Worm (Caenorhabditis elegans) whole organism, mixed stage, embryonic: ENCODE measurements around the gene T01D3.6.
A peak's percentile ranks its signal among the peaks of the same experiment; 100 is the strongest.

Source experiments
- M03D4.4 ChIP-seq: sonication (generic microtip); optimal IDR thresholded peaks from 2 replicates; lab custom pipeline; 2017; ENCODE audit warnings: mild to moderate bottlenecking, missing genetic modification characterization, missing compliant biosample characterization
- bed-3 ChIP-seq: fragments of 200-800 bp; sonication (Bioruptor generic); optimal IDR thresholded peaks from 3 replicates; lab custom pipeline; 2018; ENCODE audit warnings: mild to moderate bottlenecking, missing genetic modification characterization, moderate library complexity, missing compliant biosample characterization
- blmp-1 ChIP-seq: fragments of 150-350 bp; optimal IDR thresholded peaks from 2 replicates; lab custom pipeline; 2014; ENCODE audit warnings: missing biosample characterization, missing genetic modification characterization
- ceh-39 ChIP-seq: fragments of 150-350 bp; optimal IDR thresholded peaks from 2 replicates; lab custom pipeline; 2014; ENCODE audit warnings: missing biosample characterization, missing genetic modification characterization
- ceh-83 ChIP-seq: fragments of 200-800 bp; sonication (Bioruptor generic); optimal IDR thresholded peaks from 2 replicates; lab custom pipeline; 2018; ENCODE audit warnings: mild to moderate bottlenecking, missing genetic modification characterization, missing compliant biosample characterization
- ces-1 ChIP-seq: fragments of 150-350 bp; optimal IDR thresholded peaks from 2 replicates; lab custom pipeline; 2014; ENCODE audit warnings: missing biosample characterization, missing genetic modification reagents, missing genetic modification characterization
- drap-1 ChIP-seq: fragments of 200-800 bp; sonication (Bioruptor generic); optimal IDR thresholded peaks from 3 replicates; lab custom pipeline; 2018; ENCODE audit warnings: mild to moderate bottlenecking, missing genetic modification characterization, missing compliant biosample characterization
- elt-1 ChIP-seq: sonication (generic microtip); optimal IDR thresholded peaks from 2 replicates; lab custom pipeline; 2017; ENCODE audit warnings: missing genetic modification characterization, mild to moderate bottlenecking, missing compliant biosample characterization, antibody characterized with exemption, moderate library complexity, borderline replicate concordance; ENCODE audit not compliant: insufficient read depth
- ham-2 ChIP-seq: fragments of 200-800 bp; sonication (Bioruptor generic); optimal IDR thresholded peaks from 2 replicates; lab custom pipeline; 2018; ENCODE audit warnings: mild to moderate bottlenecking, missing genetic modification characterization, missing compliant biosample characterization
- hlh-1 ChIP-seq: fragments of 150-350 bp; optimal IDR thresholded peaks from 2 replicates; lab custom pipeline; 2014; ENCODE audit warnings: missing biosample characterization, missing genetic modification reagents, missing genetic modification characterization
- lin-13 ChIP-seq: fragments of 150-350 bp; optimal IDR thresholded peaks from 2 replicates; lab custom pipeline; 2014; ENCODE audit warnings: missing biosample characterization, missing genetic modification characterization
- lin-32 ChIP-seq: fragments of 200-800 bp; sonication (Bioruptor generic); optimal IDR thresholded peaks from 2 replicates; lab custom pipeline; 2018; ENCODE audit warnings: mild to moderate bottlenecking, missing genetic modification characterization, missing compliant biosample characterization
- lsy-2 ChIP-seq: fragments of 150-350 bp; optimal IDR thresholded peaks from 2 replicates; lab custom pipeline; 2014; ENCODE audit warnings: missing biosample characterization, missing genetic modification characterization
- mab-5 ChIP-seq: fragments of 150-350 bp; optimal IDR thresholded peaks from 2 replicates; lab custom pipeline; 2014; ENCODE audit warnings: missing biosample characterization, missing genetic modification characterization
- mep-1 ChIP-seq: fragments of 150-350 bp; optimal IDR thresholded peaks from 2 replicates; lab custom pipeline; 2017; ENCODE audit warnings: missing biosample characterization, missing genetic modification reagents, missing genetic modification characterization, inconsistent platforms
- mls-2 ChIP-seq: sonication (generic microtip); optimal IDR thresholded peaks from 2 replicates; lab custom pipeline; 2016; ENCODE audit warnings: mild to moderate bottlenecking, missing genetic modification characterization, moderate library complexity, missing compliant biosample characterization
- nhr-237 ChIP-seq: fragments of 150-350 bp; optimal IDR thresholded peaks from 2 replicates; lab custom pipeline; 2014; ENCODE audit warnings: missing biosample characterization, missing genetic modification characterization
- nhr-28 ChIP-seq: fragments of 150-350 bp; optimal IDR thresholded peaks from 2 replicates; lab custom pipeline; 2014; ENCODE audit warnings: missing biosample characterization, missing genetic modification characterization
- nhr-76 ChIP-seq: sonication (generic microtip); optimal IDR thresholded peaks from 2 replicates; lab custom pipeline; 2017; ENCODE audit warnings: missing biosample characterization, missing genetic modification characterization
- pha-4 ChIP-seq: fragments of 150-350 bp; optimal IDR thresholded peaks from 2 replicates; lab custom pipeline; 2018; ENCODE audit warnings: missing biosample characterization, missing genetic modification reagents, missing genetic modification characterization
- sem-2 ChIP-seq: fragments of 200-800 bp; sonication (Bioruptor generic); optimal IDR thresholded peaks from 2 replicates; lab custom pipeline; 2018; ENCODE audit warnings: mild to moderate bottlenecking, missing genetic modification characterization, missing compliant biosample characterization
- snpc-4 ChIP-seq: fragments of 150-350 bp; optimal IDR thresholded peaks from 2 replicates; lab custom pipeline; 2014; ENCODE audit warnings: missing biosample characterization, missing genetic modification characterization
- tbx-8 ChIP-seq: fragments of 200-800 bp; sonication (Bioruptor generic); optimal IDR thresholded peaks from 2 replicates; lab custom pipeline; 2018; ENCODE audit warnings: mild to moderate bottlenecking, missing genetic modification characterization, moderate library complexity, missing compliant biosample characterization
- unc-120 ChIP-seq: sonication (generic microtip); optimal IDR thresholded peaks from 2 replicates; lab custom pipeline; 2017; ENCODE audit warnings: missing genetic modification characterization, missing compliant biosample characterization; ENCODE audit not compliant: poor library complexity, severe bottlenecking
- unc-39 ChIP-seq: fragments of 150-350 bp; optimal IDR thresholded peaks from 2 replicates; lab custom pipeline; 2014; ENCODE audit warnings: missing biosample characterization, missing genetic modification characterization
- unc-62 ChIP-seq: fragments of 150-350 bp; optimal IDR thresholded peaks from 2 replicates; lab custom pipeline; 2014; ENCODE audit warnings: missing biosample characterization, missing genetic modification reagents, missing genetic modification characterization
- zip-8 ChIP-seq: fragments of 150-350 bp; optimal IDR thresholded peaks from 2 replicates; lab custom pipeline; 2014; ENCODE audit warnings: missing biosample characterization, missing genetic modification characterization
- ztf-11 ChIP-seq: fragments of 150-350 bp; optimal IDR thresholded peaks from 2 replicates; lab custom pipeline; 2014; ENCODE audit warnings: missing biosample characterization, missing genetic modification characterization

T01D3.6 gene

ce11 chrV:13739901-13740300 lies 23.3 kb downstream of the T01D3.6 start:
- TF ChIP-seq snpc-4 (tag; lab: Kevin White, UChicago) (no peak), ces-1 (GFP tag; lab: Kevin White, UChicago) (no peak), blmp-1 (tag; lab: Kevin White, UChicago) (no peak)

- TF ChIP-seq mep-1 (tag; lab: Kevin White, UChicago) (no peak), drap-1 (no peak), nhr-76 (tag; lab: Kevin White, UChicago) (no peak), ztf-11 (tag; lab: Kevin White, UChicago) (no peak), M03D4.4 (tag; lab: Kevin White, UChicago) (no peak), lin-13 (tag; lab: Kevin White, UChicago) (no peak), pha-4 (tag; lab: Kevin White, UChicago) (no peak), zip-8 (tag; lab: Kevin White, UChicago) (no peak), nhr-237 (tag; lab: Kevin White, UChicago) (no peak), tbx-8 (no peak), blmp-1 (tag; lab: Kevin White, UChicago) (no peak), mls-2 (tag; lab: Kevin White, UChicago) (no peak), lin-32 (GFP tag; lab: Kevin White, UChicago) (no peak)
Measured at ce11 chrV:13744901-13745300, 28.3 kb downstream of the T01D3.6 start, which contains the start of gene F35E12.9. Gene F35E12.9 (minus strand): TSS chrV:13745127.

ce11 chrV:13748658-13749057 lies 32.0 kb downstream of the T01D3.6 start, which contains the start of gene F35E12.10:
Gene F35E12.10 (minus strand): TSS chrV:13748758.
- TF ChIP-seq lin-13 (tag; lab: Kevin White, UChicago) (no peak), zip-8 (tag; lab: Kevin White, UChicago) (no peak), mab-5 (tag; lab: Kevin White, UChicago) (no peak), M03D4.4 (tag; lab: Kevin White, UChicago) (no peak), bed-3 (GFP tag; lab: Kevin White, UChicago) (no peak), ceh-39 (no peak), ztf-11 (tag; lab: Kevin White, UChicago) (no peak), lin-32 (GFP tag; lab: Kevin White, UChicago) (no peak)
- TF ChIP-seq, all 35 proteins: peak for 0

- no peak for TF ChIP-seq hlh-1 (tag; lab: Kevin White, UChicago)
- no peak for TF ChIP-seq snpc-4 (tag; lab: Kevin White, UChicago)
- no peak for TF ChIP-seq unc-39 (tag; lab: Kevin White, UChicago)
- TF ChIP-seq pha-4 (tag; lab: Kevin White, UChicago), result no peak
- no peak for TF ChIP-seq elt-1 (tag; lab: Kevin White, UChicago)
- TF ChIP-seq ztf-11 (tag; lab: Kevin White, UChicago), result no peak
- TF ChIP-seq nhr-28 (tag; lab: Kevin White, UChicago), result no peak
- no peak for TF ChIP-seq sem-2
- TF ChIP-seq ceh-39, result no peak
- TF ChIP-seq ces-1 (GFP tag; lab: Kevin White, UChicago), result no peak
- no peak for TF ChIP-seq bed-3 (GFP tag; lab: Kevin White, UChicago)
- no peak for TF ChIP-seq unc-120 (tag; lab: Kevin White, UChicago)
- no peak for TF ChIP-seq lsy-2
- no peak for TF ChIP-seq lin-13 (tag; lab: Kevin White, UChicago)
- no peak for TF ChIP-seq unc-62 (GFP tag; lab: Kevin White, UChicago)
- no peak for TF ChIP-seq ham-2
- TF ChIP-seq, all 35 proteins: peak for 0
Measured at ce11 chrV:13751811-13752210, 35.2 kb downstream of the T01D3.6 start, which contains the start of gene cld-9. Gene cld-9 (minus strand): TSS chrV:13751891.

- TF ChIP-seq M03D4.4 (tag; lab: Kevin White, UChicago), result no peak
Measured at ce11 chrV:13753481-13753880, 36.9 kb downstream of the T01D3.6 start, which contains the start of gene F20G2.1. Gene F20G2.1 (minus strand): TSS chrV:13753581.

ce11 chrV:13756359-13757091 lies 39.9 kb downstream of the T01D3.6 start, which contains the start of gene F20G2.2:
Gene F20G2.2 (minus strand): TSS chrV:13756409.
- no peak for TF ChIP-seq tbx-8
- TF ChIP-seq ceh-83 (GFP tag; lab: Kevin White, UChicago), result no peak
- peak; percentile 6 for TF ChIP-seq hlh-1 (tag; lab: Kevin White, UChicago)
- TF ChIP-seq mep-1 (tag; lab: Kevin White, UChicago), result no peak
- TF ChIP-seq lin-13 (tag; lab: Kevin White, UChicago), result no peak
